Fruit fly (Drosophila melanogaster): Measurements from ENCODE around the gene Tsp33B.
A peak's percentile ranks its signal among the peaks of the same experiment; 100 is the strongest.

DNA sequence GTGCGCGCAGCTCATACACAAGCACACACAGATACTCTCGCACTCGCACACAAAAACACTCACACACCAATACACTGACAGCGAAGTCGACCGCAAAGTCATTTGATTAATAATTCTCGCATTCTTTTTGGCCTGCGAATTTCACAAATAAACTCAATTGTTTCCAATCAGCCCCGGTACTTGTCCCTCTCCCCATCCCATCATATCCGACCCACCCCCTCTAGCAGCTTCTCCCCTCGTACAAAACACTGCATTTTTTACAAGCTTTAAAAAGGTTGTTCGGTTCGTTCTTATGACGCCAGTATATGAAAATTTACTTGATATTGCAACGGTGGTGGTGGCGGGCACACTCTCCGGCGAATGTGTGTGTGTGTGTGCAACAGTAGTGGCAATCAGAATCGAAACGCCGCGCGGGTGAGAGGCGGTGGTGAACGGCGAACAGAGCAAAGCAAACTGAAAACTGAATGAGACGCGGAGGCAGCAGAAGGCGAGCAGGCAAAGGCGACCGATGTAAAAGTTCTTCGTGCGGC lies 15.6 kb upstream of the Tsp33B start:
- TF ChIP-seq ttk (optimal IDR thresholded peaks at IDR 0.05) (no peak), insv (optimal IDR thresholded peaks at IDR 0.05) (no peak), Myc (optimal IDR thresholded peaks at IDR 0.05) (no peak), psq (optimal IDR thresholded peaks at IDR 0.05) (peak; percentile 32), Sin3A (optimal IDR thresholded peaks at IDR 0.05) (no peak)

Measured in Kc167 (cell line).